Fruit fly (Drosophila melanogaster) whole organism, embryonic: ENCODE results near the gene CG13086.

Experiments
- Aef1 ChIP-seq: fragments of 200-800 bp; sonication (Bioruptor generic); IDR thresholded peaks from 3 replicates; pipeline ENCODE4 v1.3.6; 2022; ENCODE audit warnings: missing biosample characterization, missing genetic modification characterization
- Blimp-1 ChIP-seq: fragments of 200-800 bp; sonication (Bioruptor generic); optimal IDR thresholded peaks from 3 replicates; lab custom pipeline; 2018; ENCODE audit warnings: missing biosample characterization, missing genetic modification characterization, mild to moderate bottlenecking, moderate library complexity, missing genetic modification reagents
- C15 ChIP-seq: fragments of 200-800 bp; sonication (Bioruptor generic); IDR thresholded peaks from 3 replicates; pipeline ENCODE4 v1.3.6; 2022; ENCODE audit warnings: missing biosample characterization, missing genetic modification characterization
- CG10147 ChIP-seq: fragments of 200-800 bp; sonication (Bioruptor generic); optimal IDR thresholded peaks from 2 replicates; lab custom pipeline; 2019; ENCODE audit warnings: missing biosample characterization, mild to moderate bottlenecking, missing genetic modification characterization, moderate library complexity
- CG1233 ChIP-seq: fragments of 200-800 bp; sonication (Bioruptor generic); optimal IDR thresholded peaks from 4 replicates; lab custom pipeline; 2018; ENCODE audit warnings: missing biosample characterization, mild to moderate bottlenecking, missing genetic modification characterization
- CG12391 ChIP-seq: fragments of 200-800 bp; sonication (Bioruptor generic); optimal IDR thresholded peaks from 3 replicates; lab custom pipeline; 2018; ENCODE audit warnings: missing biosample characterization, mild to moderate bottlenecking, missing genetic modification characterization, moderate library complexity
- CG12744 ChIP-seq: fragments of 200-800 bp; sonication (Bioruptor generic); optimal IDR thresholded peaks from 2 replicates; lab custom pipeline; 2016; ENCODE audit warnings: missing biosample characterization, missing genetic modification characterization
- CG17186 ChIP-seq: fragments of 200-800 bp; sonication (Bioruptor generic); optimal IDR thresholded peaks from 3 replicates; lab custom pipeline; 2017; ENCODE audit warnings: missing biosample characterization, missing genetic modification reagents, missing genetic modification characterization
- CG2712 ChIP-seq: fragments of 200-800 bp; optimal IDR thresholded peaks from 3 replicates; lab custom pipeline; 2019; ENCODE audit warnings: missing biosample characterization, mild to moderate bottlenecking, missing genetic modification characterization, moderate library complexity
- CG30020 ChIP-seq: fragments of 200-800 bp; optimal IDR thresholded peaks from 2 replicates; lab custom pipeline; 2019; ENCODE audit warnings: missing biosample characterization, mild to moderate bottlenecking, missing genetic modification characterization, moderate library complexity
- CG30431 ChIP-seq: fragments of 200-800 bp; sonication (Bioruptor generic); optimal IDR thresholded peaks from 2 replicates; lab custom pipeline; 2017; ENCODE audit warnings: missing biosample characterization, missing genetic modification characterization
- CG31365 ChIP-seq: fragments of 200-800 bp; sonication (Bioruptor generic); optimal IDR thresholded peaks from 2 replicates; lab custom pipeline; 2018; ENCODE audit warnings: missing biosample characterization, mild to moderate bottlenecking, missing genetic modification characterization
- CG3847 ChIP-seq: fragments of 200-800 bp; sonication (Bioruptor generic); IDR thresholded peaks from 2 replicates; pipeline ENCODE4 v1.3.6; 2022; ENCODE audit warnings: missing biosample characterization, missing genetic modification characterization
- CG6813 ChIP-seq: fragments of 200-800 bp; sonication (Bioruptor generic); optimal IDR thresholded peaks from 2 replicates; lab custom pipeline; 2017; ENCODE audit warnings: missing biosample characterization, missing genetic modification characterization, mild to moderate bottlenecking, moderate library complexity, missing genetic modification reagents
- CG7963 ChIP-seq: fragments of 200-800 bp; sonication (Bioruptor generic); IDR thresholded peaks from 3 replicates; pipeline ENCODE4 v1.3.6; 2022; ENCODE audit warnings: missing biosample characterization, missing genetic modification characterization; ENCODE audit not compliant: partially characterized antibody
- CTCF ChIP-seq: fragments of 200-800 bp; sonication (Bioruptor generic); optimal IDR thresholded peaks from 2 replicates; lab custom pipeline; 2017; ENCODE audit warnings: missing biosample characterization, mild to moderate bottlenecking, missing genetic modification characterization, moderate library complexity
- D19A ChIP-seq: fragments of 200-800 bp; optimal IDR thresholded peaks from 3 replicates; lab custom pipeline; 2019; ENCODE audit warnings: missing biosample characterization, mild to moderate bottlenecking, missing genetic modification characterization, moderate library complexity
- Elba2 ChIP-seq: fragments of 200-800 bp; sonication (Bioruptor generic); optimal IDR thresholded peaks from 3 replicates; lab custom pipeline; 2016; ENCODE audit warnings: missing biosample characterization, missing genetic modification characterization
- Fer2 ChIP-seq: fragments of 200-800 bp; sonication (Bioruptor generic); optimal IDR thresholded peaks from 2 replicates; lab custom pipeline; 2018; ENCODE audit warnings: missing biosample characterization, mild to moderate bottlenecking, missing genetic modification characterization, moderate library complexity
- HmgD ChIP-seq: fragments of 200-800 bp; sonication (Bioruptor generic); optimal IDR thresholded peaks from 3 replicates; lab custom pipeline; 2016; ENCODE audit warnings: missing biosample characterization, missing genetic modification characterization
- HmgZ ChIP-seq: fragments of 200-800 bp; sonication (Bioruptor generic); optimal IDR thresholded peaks from 2 replicates; lab custom pipeline; 2018; ENCODE audit warnings: missing biosample characterization, mild to moderate bottlenecking, missing genetic modification characterization
- Hr39 ChIP-seq: fragments of >200 bp; optimal IDR thresholded peaks from 2 replicates; lab custom pipeline; 2017
- Hr51 ChIP-seq, 2 experiments: fragments of 200-800 bp; sonication (Bioruptor generic); optimal IDR thresholded peaks; 2 replicates in 1 of 2; 3 replicates in 1 of 2; lab custom pipeline; 2016 to 2018; ENCODE audit warnings: missing biosample characterization in 2 of 2, missing genetic modification characterization in 2 of 2, mild to moderate bottlenecking in 1 of 2, moderate library complexity in 1 of 2
- Hr78 ChIP-seq, 2 experiments: fragments of 200-800 bp in 1 of 2; fragments of >200 bp in 1 of 2; sonication (Bioruptor generic) in 1 of 2; optimal IDR thresholded peaks; 2 replicates each; lab custom pipeline; 2017 to 2019; ENCODE audit warnings: missing biosample characterization in 2 of 2, missing genetic modification characterization in 2 of 2, mild to moderate bottlenecking in 1 of 2, moderate library complexity in 1 of 2
- Lpt ChIP-seq: fragments of >200 bp; optimal IDR thresholded peaks from 2 replicates; lab custom pipeline; 2018; ENCODE audit warnings: missing biosample characterization, missing genetic modification characterization
- Max ChIP-seq: fragments of 200-800 bp; sonication (Bioruptor generic); optimal IDR thresholded peaks from 2 replicates; lab custom pipeline; 2016; ENCODE audit warnings: missing biosample characterization, mild to moderate bottlenecking, missing genetic modification characterization
- Oli ChIP-seq: fragments of 200-800 bp; sonication (Bioruptor generic); optimal IDR thresholded peaks from 2 replicates; lab custom pipeline; 2018; ENCODE audit warnings: missing biosample characterization, mild to moderate bottlenecking, missing genetic modification characterization, moderate library complexity
- Poxn ChIP-seq: fragments of 200-800 bp; sonication (Bioruptor generic); IDR thresholded peaks from 2 replicates; pipeline ENCODE4 v1.3.6; 2022; ENCODE audit warnings: missing biosample characterization, missing genetic modification characterization
- Rfx ChIP-seq: fragments of 200-800 bp; sonication (Bioruptor generic); IDR thresholded peaks from 2 replicates; pipeline ENCODE4 v1.3.6; 2022; ENCODE audit warnings: missing biosample characterization, missing genetic modification characterization
- Scr ChIP-seq: fragments of 200-800 bp; sonication (Bioruptor generic); IDR thresholded peaks from 2 replicates; pipeline ENCODE4 v1.3.6; 2022; ENCODE audit warnings: missing biosample characterization, missing genetic modification characterization; ENCODE audit not compliant: partially characterized antibody
- Sox102F ChIP-seq: fragments of 200-800 bp; sonication (Bioruptor generic); optimal IDR thresholded peaks from 2 replicates; lab custom pipeline; 2018; ENCODE audit warnings: missing biosample characterization, mild to moderate bottlenecking, missing genetic modification characterization, moderate library complexity
- Usf ChIP-seq: fragments of 200-800 bp; sonication (Bioruptor generic); optimal IDR thresholded peaks from 2 replicates; lab custom pipeline; 2017; ENCODE audit warnings: missing genotype, missing biosample characterization, missing genetic modification characterization
- YL-1 ChIP-seq: fragments of 200-800 bp; sonication (Bioruptor generic); optimal IDR thresholded peaks from 3 replicates; lab custom pipeline; 2017; ENCODE audit warnings: missing biosample characterization, mild to moderate bottlenecking, missing genetic modification characterization
- bcd ChIP-seq: fragments of 200-800 bp; sonication (Bioruptor generic); optimal IDR thresholded peaks from 2 replicates; lab custom pipeline; 2017; ENCODE audit warnings: missing biosample characterization, mild to moderate bottlenecking, missing genetic modification characterization
- cg ChIP-seq: fragments of 200-800 bp; sonication (Bioruptor generic); optimal IDR thresholded peaks from 3 replicates; lab custom pipeline; 2019; ENCODE audit warnings: missing biosample characterization, mild to moderate bottlenecking, missing genetic modification characterization, moderate library complexity
- chm ChIP-seq: fragments of 200-800 bp; sonication (Bioruptor generic); IDR thresholded peaks from 2 replicates; pipeline ENCODE4 v1.3.6; 2022; ENCODE audit warnings: missing biosample characterization, missing genetic modification characterization
- croc ChIP-seq: fragments of 200-800 bp; sonication (Bioruptor generic); conservative IDR thresholded peaks from 3 replicates; pipeline ENCODE4 v1.3.6; 2022; ENCODE audit warnings: missing biosample characterization, missing genetic modification characterization
- grn ChIP-seq: fragments of 200-800 bp; sonication (Bioruptor generic); optimal IDR thresholded peaks from 3 replicates; lab custom pipeline; 2017; ENCODE audit warnings: missing biosample characterization, missing genetic modification characterization
- klu ChIP-seq: fragments of 200-800 bp; sonication (Bioruptor generic); IDR thresholded peaks from 2 replicates; pipeline ENCODE4 v1.3.6; 2022; ENCODE audit warnings: missing biosample characterization, missing genetic modification characterization
- odd ChIP-seq: fragments of 200-800 bp; sonication (Bioruptor generic); optimal IDR thresholded peaks from 2 replicates; lab custom pipeline; 2017; ENCODE audit warnings: missing biosample characterization, mild to moderate bottlenecking, missing genetic modification characterization
- onecut ChIP-seq: fragments of 200-800 bp; sonication (Bioruptor generic); IDR thresholded peaks from 2 replicates; pipeline ENCODE4 v1.3.6; 2022; ENCODE audit warnings: missing biosample characterization, missing genetic modification characterization
- peb ChIP-seq: fragments of 200-800 bp; sonication (Bioruptor generic); IDR thresholded peaks from 2 replicates; pipeline ENCODE4 v1.3.6; 2022; ENCODE audit warnings: missing biosample characterization, missing genetic modification characterization
- pho ChIP-seq: fragments of 200-800 bp; sonication (Bioruptor generic); optimal IDR thresholded peaks from 2 replicates; lab custom pipeline; 2016; ENCODE audit warnings: missing biosample characterization, missing genetic modification characterization
- pnt ChIP-seq: fragments of 200-800 bp; sonication (Bioruptor generic); optimal IDR thresholded peaks from 3 replicates; lab custom pipeline; 2016; ENCODE audit warnings: missing biosample characterization, missing genetic modification characterization
- ranshi ChIP-seq: fragments of 200-800 bp; sonication (Bioruptor generic); IDR thresholded peaks from 2 replicates; pipeline ENCODE4 v1.3.6; 2022; ENCODE audit warnings: missing biosample characterization, missing genetic modification characterization
- salm ChIP-seq: fragments of 200-800 bp; sonication (Bioruptor generic); optimal IDR thresholded peaks from 2 replicates; lab custom pipeline; 2018; ENCODE audit warnings: missing biosample characterization, mild to moderate bottlenecking, missing genetic modification characterization
- sna ChIP-seq: fragments of 200-800 bp; sonication (Bioruptor generic); IDR thresholded peaks from 2 replicates; pipeline ENCODE4 v1.3.6; 2022; ENCODE audit warnings: missing biosample characterization, missing genetic modification characterization; ENCODE audit not compliant: partially characterized antibody
- sug ChIP-seq: fragments of 200-800 bp; optimal IDR thresholded peaks from 2 replicates; lab custom pipeline; 2019; ENCODE audit warnings: missing biosample characterization, mild to moderate bottlenecking, missing genetic modification characterization, moderate library complexity
- tio ChIP-seq: fragments of 200-800 bp; sonication (Bioruptor generic); optimal IDR thresholded peaks from 2 replicates; lab custom pipeline; 2017; ENCODE audit warnings: missing biosample characterization, missing genetic modification characterization, inconsistent platforms

The CG13086 gene

dm6 chr2L:19398317-19399234, 34.4 kb downstream of the CG13086 start, which contains the start of gene CG17544 (continued):
- TF ChIP-seq Hr51 (GFP tag; optimal IDR thresholded peaks at IDR 0.05; lab: Kevin White, UChicago) (peak; percentile 36 to 83), CG31365 (tag; lab: Kevin White, UChicago) (no peak), HmgD (GFP tag; lab: Kevin White, UChicago) (no peak), Usf (GFP tag; lab: Kevin White, UChicago) (peak; percentile 66), Scr (GFP tag; lab: Robert Waterston, UW) (no peak), CG12391 (tag; lab: Kevin White, UChicago) (peak; percentile 80), croc (GFP tag; lab: Robert Waterston, UW) (peak; percentile 58), tio (GFP tag; lab: Kevin White, UChicago) (peak; percentile 52), HmgZ (tag; lab: Kevin White, UChicago) (peak; percentile 41), CTCF (GFP tag; lab: Kevin White, UChicago) (no peak), CG17186 (no peak), C15 (no peak), CG7963 (no peak), Lpt (no peak), bcd (GFP tag; lab: Kevin White, UChicago) (peak; percentile 80), CG6813 (GFP tag; lab: Kevin White, UChicago) (peak; percentile 81), cg (GFP tag; lab: Kevin White, UChicago) (peak; percentile 90), sug (peak; percentile 81), YL-1 (peak; percentile 31), Sox102F (peak; percentile 71), Fer2 (tag; lab: Kevin White, UChicago) (peak; percentile 59), D19A (peak; percentile 71), Blimp-1 (GFP tag; lab: Kevin White, UChicago) (peak; percentile 69), pho (GFP tag; lab: Kevin White, UChicago) (peak; percentile 26), CG10147 (GFP tag; lab: Kevin White, UChicago) (peak; percentile 40), Elba2 (GFP tag; lab: Kevin White, UChicago) (no peak), Rfx (GFP tag; lab: Robert Waterston, UW) (peak; percentile 60), salm (peak; percentile 28), pnt (GFP tag; lab: Kevin White, UChicago) (peak; percentile 33), Hr78 (GFP tag; optimal IDR thresholded peaks at IDR 0.05; lab: Kevin White, UChicago) (peak in 1 of 2 experiments; percentile 96), CG30431 (GFP tag; lab: Kevin White, UChicago) (peak; percentile 64), CG12744 (no peak), Poxn (GFP tag; lab: Robert Waterston, UW) (0 out of 2 replicates have a peak, but pooled peaks have one; percentile 51), Max (no peak), ranshi (peak; percentile 47; the same call in 1 of the 2 replicates), odd (GFP tag; lab: Kevin White, UChicago) (peak; percentile 76), peb (GFP tag; lab: Robert Waterston, UW) (no peak), CG30020 (peak; percentile 49), CG3847 (GFP tag; lab: Robert Waterston, UW) (peak; percentile 56; the same call in 1 of the 2 replicates), chm (peak; percentile 66), klu (GFP tag; lab: Robert Waterston, UW) (peak; percentile 69; the same call in 1 of the 2 replicates), CG2712 (tag; lab: Kevin White, UChicago) (peak; percentile 89), grn (GFP tag; lab: Kevin White, UChicago) (no peak), Hr39 (lab: Kevin White, UChicago) (no peak), onecut (GFP tag; lab: Robert Waterston, UW) (peak; percentile 92), Aef1 (peak; percentile 52; the same call in 1 of the 3 replicates), CG1233 (GFP tag; lab: Kevin White, UChicago) (peak; percentile 89), Oli (tag; lab: Kevin White, UChicago) (peak; percentile 85), sna (GFP tag; lab: Robert Waterston, UW) (no peak)
